Worm (Caenorhabditis elegans): ENCODE measurements around the gene C01B10.44.

Gene C01B10.44

DNA sequence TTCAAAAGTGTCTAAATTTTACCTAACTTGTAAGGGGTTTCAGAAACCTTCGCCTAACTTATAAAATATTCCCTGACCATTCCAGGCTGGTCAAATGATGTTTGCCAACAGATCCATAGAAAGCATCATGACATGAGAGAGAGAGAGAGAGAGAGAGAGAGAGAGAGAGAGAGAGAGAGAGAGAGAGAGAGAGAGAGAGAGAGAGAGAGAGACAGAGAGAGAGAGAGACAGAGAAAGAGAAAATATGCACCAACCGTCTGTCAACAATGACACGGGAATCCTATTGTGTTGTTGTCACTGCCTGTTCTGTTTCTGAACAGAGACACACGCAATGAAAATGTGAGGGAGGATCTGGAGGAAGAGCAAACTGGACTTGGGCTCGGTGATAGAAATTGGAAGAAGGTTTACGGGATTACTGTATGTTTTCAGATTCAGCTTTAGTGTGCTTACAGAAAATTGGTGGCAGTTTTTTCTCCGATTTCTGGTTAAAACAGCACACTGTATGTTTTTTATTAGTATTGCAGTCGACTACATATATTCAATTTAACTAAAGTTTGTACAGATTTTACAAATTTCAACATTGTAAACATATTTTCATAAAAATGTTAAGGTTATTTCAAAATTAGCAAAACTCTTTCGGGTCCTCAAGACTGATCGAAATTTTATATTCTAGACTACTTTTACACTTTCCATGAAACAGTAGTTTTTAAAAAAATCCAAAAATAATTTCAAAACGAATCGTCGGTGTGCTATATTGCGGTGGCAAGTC, 47.3 kb upstream of the C01B10.44 start (continued):
- 0 out of 2 replicates have a peak, but pooled peaks have one; percentile 42 for TF ChIP-seq T26A8.4 (GFP tag; IDR thresholded peaks at IDR 0.05)
- peak; percentile 42 for TF ChIP-seq mep-1 (tag; optimal IDR thresholded peaks at IDR 0.05)
- TF ChIP-seq unc-130 (GFP tag; optimal IDR thresholded peaks at IDR 0.05): no peak
- TF ChIP-seq gei-8 (GFP tag; optimal IDR thresholded peaks at IDR 0.05): no peak
- no peak for TF ChIP-seq nhr-237 (tag; optimal IDR thresholded peaks at IDR 0.05)
- no peak for TF ChIP-seq saeg-2 (GFP tag; IDR thresholded peaks at IDR 0.05)
- no peak for TF ChIP-seq nhr-41 (GFP tag; IDR thresholded peaks at IDR 0.05)
- TF ChIP-seq F49E8.2 (tag; optimal IDR thresholded peaks at IDR 0.05; ENCODE audit: borderline replicate concordance): no peak
- no peak for TF ChIP-seq ZK546.5 (tag; optimal IDR thresholded peaks at IDR 0.05)
- TF ChIP-seq daf-19 (GFP tag; conservative IDR thresholded peaks at IDR 0.05): no peak
- no peak for TF ChIP-seq lin-29 (GFP tag; IDR thresholded peaks at IDR 0.05)
- TF ChIP-seq Y48G9A.11 (GFP tag; IDR thresholded peaks at IDR 0.05): no peak
- TF ChIP-seq D1046.2 (GFP tag; IDR thresholded peaks at IDR 0.05): no peak
- no peak for TF ChIP-seq zfp-3 (GFP tag; conservative IDR thresholded peaks at IDR 0.05)
- no peak for TF ChIP-seq daf-8 (GFP tag; IDR thresholded peaks at IDR 0.05)
- TF ChIP-seq ctbp-1 (GFP tag; IDR thresholded peaks at IDR 0.05): no peak

DNA sequence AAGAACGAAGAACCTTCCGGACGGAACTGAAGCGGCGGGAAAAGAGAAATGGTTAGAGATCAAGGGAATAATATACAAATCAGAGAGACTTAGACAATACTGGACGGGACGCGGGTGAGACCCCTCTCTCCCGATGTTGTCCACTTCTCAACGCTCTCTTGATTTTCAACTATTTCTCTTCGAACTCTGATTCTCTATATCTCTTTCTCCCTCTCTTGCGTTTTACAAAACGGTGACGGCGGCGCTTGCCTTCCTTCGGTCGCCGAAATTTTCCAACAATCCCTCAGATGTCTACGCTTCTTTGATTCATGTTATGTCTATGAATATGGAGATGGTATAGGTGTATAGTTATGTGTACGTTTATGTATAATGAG, 46.8 kb upstream of the C01B10.44 start:
- TF ChIP-seq T20F7.1 (GFP tag; optimal IDR thresholded peaks at IDR 0.05) (no peak), lin-13 (GFP tag; optimal IDR thresholded peaks at IDR 0.05) (peak; percentile 16), madf-9 (GFP tag; conservative IDR thresholded peaks at IDR 0.05) (peak; percentile 49; the same call in 1 of the 2 replicates), F26F4.8 (GFP tag; conservative IDR thresholded peaks at IDR 0.05) (no peak), dmd-6 (GFP tag; IDR thresholded peaks at IDR 0.05) (peak; percentile 19; the same call in 1 of the 2 replicates), hlh-11 (tag; optimal IDR thresholded peaks at IDR 0.05) (peak; percentile 81), aly-2 (tag; optimal IDR thresholded peaks at IDR 0.05) (no peak), daf-16 (GFP tag; optimal IDR thresholded peaks at IDR 0.05) (peak in 1 of 2 experiments; percentile 1), daf-16 (tag; optimal IDR thresholded peaks at IDR 0.05) (peak; percentile 67), lin-38 (GFP tag; IDR thresholded peaks at IDR 0.05) (peak; percentile 49), hif-1 (tag; optimal IDR thresholded peaks at IDR 0.05) (peak in 1 of 2 experiments; percentile 17), mdl-1 (tag; optimal IDR thresholded peaks at IDR 0.05) (peak in 1 of 2 experiments; percentile 36), nhr-25 (tag; optimal IDR thresholded peaks at IDR 0.05; ENCODE audit: borderline replicate concordance, insufficient read depth) (peak; percentile 63), nhr-102 (tag; optimal IDR thresholded peaks at IDR 0.05) (peak; percentile 26), nhr-28 (tag; optimal IDR thresholded peaks at IDR 0.05) (peak; percentile 67), mes-2 (tag; optimal IDR thresholded peaks at IDR 0.05; ENCODE audit: poor library complexity, severe bottlenecking) (peak; percentile 41), dve-1 (tag; optimal IDR thresholded peaks at IDR 0.05; ENCODE audit: insufficient read depth) (peak; percentile 87), hlh-30 (tag; optimal IDR thresholded peaks at IDR 0.05; ENCODE audit: insufficient read depth) (peak; percentile 59), mxl-3 (GFP tag; optimal IDR thresholded peaks at IDR 0.05) (peak; percentile 30), arid-1 (GFP tag; conservative IDR thresholded peaks at IDR 0.05) (0 out of 2 replicates have a peak, but pooled peaks have one; percentile 36), mep-1 (tag; optimal IDR thresholded peaks at IDR 0.05) (peak; percentile 65), ceh-82 (tag; optimal IDR thresholded peaks at IDR 0.05) (no peak), nhr-11 (tag; optimal IDR thresholded peaks at IDR 0.05) (no peak), pha-4 (GFP tag; IDR thresholded peaks at IDR 0.05) (no peak), pha-4 (tag; optimal IDR thresholded peaks at IDR 0.05) (peak; percentile 32), nhr-10 (tag; optimal IDR thresholded peaks at IDR 0.05) (no peak), hmg-1.1 (GFP tag; IDR thresholded peaks at IDR 0.05) (peak; percentile 45), lsy-2 (tag; optimal IDR thresholded peaks at IDR 0.05) (peak in 1 of 2 experiments; percentile 27), T26A8.4 (GFP tag; IDR thresholded peaks at IDR 0.05) (0 out of 2 replicates have a peak, but pooled peaks have one; percentile 13), nhr-6 (tag; optimal IDR thresholded peaks at IDR 0.05) (peak; percentile 30)
